Fruit fly (Drosophila melanogaster): Measurements from ENCODE around the gene CG3330.

DNA sequence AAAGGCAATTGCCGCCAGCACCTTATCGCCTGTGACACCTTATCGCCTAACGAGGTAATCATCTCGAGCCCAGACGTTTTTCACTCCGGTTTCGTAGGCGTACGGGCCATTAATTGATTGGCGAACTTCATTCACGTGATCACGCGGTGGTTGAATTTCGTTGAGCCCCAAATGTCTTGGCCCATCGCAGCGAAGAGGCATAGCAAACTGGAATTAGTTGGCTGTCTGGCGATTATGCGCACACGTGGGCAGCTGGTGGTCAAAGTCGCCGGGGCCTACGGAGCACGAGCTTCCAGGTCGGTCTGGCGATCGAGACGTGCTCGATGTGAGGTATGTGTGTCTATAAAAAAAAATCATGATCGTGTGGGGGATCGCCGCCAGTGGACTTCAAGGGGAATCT, 37.6 kb downstream of the CG3330 start:
- TF ChIP-seq Clk (GFP tag; optimal IDR thresholded peaks at IDR 0.05): no peak
- no peak for TF ChIP-seq Mnt (GFP tag; optimal IDR thresholded peaks at IDR 0.05)
- TF ChIP-seq kay (GFP tag; ENCODE audit: borderline replicate concordance): no peak
- no peak for TF ChIP-seq ovo (GFP tag; optimal IDR thresholded peaks at IDR 0.05)
- no peak for TF ChIP-seq CG1620 (GFP tag; optimal IDR thresholded peaks at IDR 0.05)
- TF ChIP-seq CG11617 (GFP tag; optimal IDR thresholded peaks at IDR 0.05): no peak
- TF ChIP-seq CG33017 (tag; optimal IDR thresholded peaks at IDR 0.05): no peak
- no peak for TF ChIP-seq toe (GFP tag; optimal IDR thresholded peaks at IDR 0.05)
- TF ChIP-seq pad (GFP tag; optimal IDR thresholded peaks at IDR 0.05): no peak
- no peak for TF ChIP-seq Hr96 (GFP tag; optimal IDR thresholded peaks at IDR 0.05)
- TF ChIP-seq cic (GFP tag; optimal IDR thresholded peaks at IDR 0.05): no peak
- TF ChIP-seq cnc (optimal IDR thresholded peaks at IDR 0.05): no peak
- TF ChIP-seq tj (GFP tag; optimal IDR thresholded peaks at IDR 0.05): no peak
